Worm (Caenorhabditis elegans) whole organism, midembryonic: Measurements from ENCODE around the gene tag-191.
A peak's percentile ranks its signal among the peaks of the same experiment; 100 is the strongest.

Source experiments
- T22C8.4 ChIP-seq: fragments of 200-800 bp; sonication (Bioruptor generic); IDR thresholded peaks from 2 replicates; pipeline ENCODE4 v1.3.6; 2022; ENCODE audit warnings: missing genetic modification characterization, missing compliant biosample characterization
- cog-1 ChIP-seq: sonication (generic microtip); optimal IDR thresholded peaks from 2 replicates; lab custom pipeline; 2016; ENCODE audit warnings: missing genetic modification characterization, missing compliant biosample characterization
- flt-1 ChIP-seq: fragments of 200-800 bp; sonication (Bioruptor generic); IDR thresholded peaks from 2 replicates; pipeline ENCODE4 v1.3.6; 2022; ENCODE audit warnings: missing genetic modification characterization, missing compliant biosample characterization
- klf-2 ChIP-seq: fragments of 200-800 bp; sonication (Bioruptor generic); conservative IDR thresholded peaks from 2 replicates; pipeline ENCODE4 v1.3.6; 2022; ENCODE audit warnings: missing genetic modification reagents, missing genetic modification characterization, missing compliant biosample characterization
- med-1 ChIP-seq: sonication (generic microtip); optimal IDR thresholded peaks from 2 replicates; lab custom pipeline; 2017; ENCODE audit warnings: missing genetic modification characterization, mild to moderate bottlenecking, missing compliant biosample characterization, antibody characterized with exemption, missing genetic modification reagents; ENCODE audit not compliant: insufficient read depth
- ref-1 ChIP-seq: fragments of 200-800 bp; sonication (Bioruptor generic); conservative IDR thresholded peaks from 2 replicates; pipeline ENCODE4 v1.3.6; 2022; ENCODE audit warnings: missing genetic modification reagents, missing genetic modification characterization, missing compliant biosample characterization
- tab-1 ChIP-seq: fragments of 200-800 bp; sonication (Bioruptor generic); IDR thresholded peaks from 2 replicates; pipeline ENCODE4 v1.3.6; 2022; ENCODE audit warnings: missing genetic modification characterization, missing compliant biosample characterization
- ztf-23 ChIP-seq: fragments of 200-800 bp; sonication (Bioruptor generic); IDR thresholded peaks from 2 replicates; pipeline ENCODE4 v1.3.6; 2022; ENCODE audit warnings: missing genetic modification reagents, missing genetic modification characterization, missing compliant biosample characterization
- ztf-29 ChIP-seq: fragments of 200-800 bp; sonication (Bioruptor generic); IDR thresholded peaks from 2 replicates; pipeline ENCODE4 v1.3.6; 2022; ENCODE audit warnings: missing genetic modification reagents, missing genetic modification characterization, missing compliant biosample characterization

The tag-191 gene

ce11 chrV:14523788-14524582, 12.2 kb downstream of the tag-191 start, which contains the start of gene ril-1:
ril-1 (minus strand) TSS chrV:14524129.
- 0 out of 2 replicates have a peak, but pooled peaks have one; percentile 16 for TF ChIP-seq tab-1 (GFP tag; lab: Robert Waterston, UW)
- peak; percentile 63 for TF ChIP-seq med-1 (GFP tag; lab: Kevin White, UChicago)
- no peak for TF ChIP-seq ztf-29 (GFP tag; lab: Robert Waterston, UW)
- peak; percentile 65 for TF ChIP-seq ztf-23
- TF ChIP-seq cog-1 = no peak

ce11 chrV:14523105-14523504, 13.1 kb downstream of the tag-191 start, which contains the start of gene C53A5.2:
C53A5.2 (minus strand) TSS chrV:14523205.
- no peak for TF ChIP-seq T22C8.4 (GFP tag; lab: Robert Waterston, UW)
- TF ChIP-seq ztf-23 = no peak
- no peak for TF ChIP-seq tab-1 (GFP tag; lab: Robert Waterston, UW)
- no peak for TF ChIP-seq flt-1
- no peak for TF ChIP-seq klf-2
- no peak for TF ChIP-seq cog-1
- TF ChIP-seq ztf-29 (GFP tag; lab: Robert Waterston, UW) = no peak
- no peak for TF ChIP-seq ref-1 (GFP tag; lab: Robert Waterston, UW)
- no peak for TF ChIP-seq med-1 (GFP tag; lab: Kevin White, UChicago)

- TF ChIP-seq cog-1 = no peak
- TF ChIP-seq ztf-29 (GFP tag; lab: Robert Waterston, UW) = no peak
- no peak for TF ChIP-seq ref-1 (GFP tag; lab: Robert Waterston, UW)
- no peak for TF ChIP-seq ztf-23
- TF ChIP-seq tab-1 (GFP tag; lab: Robert Waterston, UW) = no peak
- TF ChIP-seq T22C8.4 (GFP tag; lab: Robert Waterston, UW) = no peak
- no peak for TF ChIP-seq klf-2
- no peak for TF ChIP-seq flt-1
Measured at ce11 chrV:14522514-14522913, 13.7 kb downstream of the tag-191 start, which contains the start of gene C53A5.16. C53A5.16 (minus strand) TSS chrV:14522614.

ce11 chrV:14521000-14521399, 15.2 kb downstream of the tag-191 start, which contains the start of gene C53A5.17:
C53A5.17 (minus strand) TSS chrV:14521100.
- TF ChIP-seq ztf-23 = no peak

ce11 chrV:14519268-14519667, 16.9 kb downstream of the tag-191 start, which contains the start of gene R02D5.8:
R02D5.8 (minus strand) TSS chrV:14519368.
- TF ChIP-seq ztf-29 (GFP tag; lab: Robert Waterston, UW) (no peak), cog-1 (no peak), tab-1 (GFP tag; lab: Robert Waterston, UW) (no peak), klf-2 (no peak), flt-1 (no peak), med-1 (GFP tag; lab: Kevin White, UChicago) (no peak), T22C8.4 (GFP tag; lab: Robert Waterston, UW) (no peak), ztf-23 (no peak), ref-1 (GFP tag; lab: Robert Waterston, UW) (no peak)

ce11 chrV:14518010-14518409, 18.2 kb downstream of the tag-191 start, which contains the start of gene R02D5.6:
R02D5.6 (minus strand) TSS chrV:14518110.
- TF ChIP-seq flt-1 = no peak
- no peak for TF ChIP-seq ref-1 (GFP tag; lab: Robert Waterston, UW)
- no peak for TF ChIP-seq T22C8.4 (GFP tag; lab: Robert Waterston, UW)
- no peak for TF ChIP-seq med-1 (GFP tag; lab: Kevin White, UChicago)
- no peak for TF ChIP-seq klf-2
- no peak for TF ChIP-seq ztf-29 (GFP tag; lab: Robert Waterston, UW)
- TF ChIP-seq tab-1 (GFP tag; lab: Robert Waterston, UW) = no peak
- no peak for TF ChIP-seq cog-1
- no peak for TF ChIP-seq ztf-23

ce11 chrV:14510746-14511145, 25.4 kb downstream of the tag-191 start, which contains the start of gene R02D5.9:
R02D5.9 (minus strand) TSS chrV:14511123.
- TF ChIP-seq klf-2 (no peak), cog-1 (no peak), T22C8.4 (GFP tag; lab: Robert Waterston, UW) (no peak), med-1 (GFP tag; lab: Kevin White, UChicago) (no peak), ztf-23 (no peak), flt-1 (no peak), ref-1 (GFP tag; lab: Robert Waterston, UW) (no peak), tab-1 (GFP tag; lab: Robert Waterston, UW) (no peak), ztf-29 (GFP tag; lab: Robert Waterston, UW) (no peak)

ce11 chrV:14508556-14508955, 27.6 kb downstream of the tag-191 start:
- TF ChIP-seq cog-1 (no peak), klf-2 (no peak), med-1 (GFP tag; lab: Kevin White, UChicago) (no peak), T22C8.4 (GFP tag; lab: Robert Waterston, UW) (no peak), ztf-23 (no peak), tab-1 (GFP tag; lab: Robert Waterston, UW) (no peak), flt-1 (no peak), ztf-29 (GFP tag; lab: Robert Waterston, UW) (no peak)

ce11 chrV:14508005-14508521, 28.1 kb downstream of the tag-191 start, which contains the start of gene R02D5.1:
R02D5.1 (plus strand) TSS chrV:14508249.
- TF ChIP-seq flt-1 (0 out of 2 replicates have a peak, but pooled peaks have one; percentile 31), med-1 (GFP tag; lab: Kevin White, UChicago) (no peak), ref-1 (GFP tag; lab: Robert Waterston, UW) (no peak), klf-2 (no peak), cog-1 (peak; percentile 9), ztf-23 (no peak)
